Fruit fly (Drosophila melanogaster): ENCODE data around the gene CG13251.

dm6 chr3L:20602634-20603033 is 34.4 kb upstream of the CG13251 start:
- TF ChIP-seq CTCF (optimal IDR thresholded peaks at IDR 0.05) (no peak), CG8478 (optimal IDR thresholded peaks at IDR 0.05) (no peak)

All from S2 (cell line).